Worm (Caenorhabditis elegans): ENCODE measurements around the gene sma-1.

The sma-1 gene

DNA sequence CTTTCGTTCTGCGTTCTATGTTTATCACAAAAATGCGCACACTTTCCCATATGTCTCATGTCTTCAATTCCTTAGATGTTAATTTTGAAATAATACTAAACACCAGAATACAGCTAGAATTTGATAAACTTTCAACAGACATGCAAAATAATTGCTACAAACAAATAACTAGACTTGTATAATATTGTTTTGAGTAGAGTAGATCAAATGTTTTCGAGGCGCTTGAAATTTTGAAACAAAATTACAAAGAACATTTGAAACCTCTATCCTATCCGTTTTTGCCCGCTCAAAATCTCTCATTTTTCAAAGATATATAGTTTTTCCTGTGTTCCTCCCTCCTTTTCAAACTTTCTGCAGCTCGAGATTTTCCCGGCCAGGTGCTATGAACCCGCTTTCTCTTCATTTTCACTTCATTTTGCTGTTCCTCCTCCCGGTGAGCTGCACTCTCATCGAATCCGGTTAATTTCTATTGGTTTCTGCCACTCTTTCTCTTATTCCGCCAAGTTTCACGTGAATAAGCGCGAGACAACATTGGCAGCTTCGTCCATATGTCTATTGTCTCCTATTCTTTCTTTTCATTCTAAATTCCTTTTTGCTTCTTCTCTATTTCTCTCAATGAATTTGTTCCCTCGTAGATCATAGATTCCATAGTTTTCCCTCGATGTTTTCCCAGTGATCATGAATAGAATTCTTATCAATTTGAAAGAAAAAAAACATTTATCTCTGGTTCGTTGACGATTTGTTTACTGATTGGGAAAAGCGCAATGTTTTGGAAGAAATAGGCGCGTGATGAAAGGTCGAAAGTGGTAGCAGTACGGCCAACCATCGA is 22.7 kb downstream of the sma-1 start (continued):
- no peak for TF ChIP-seq F10B5.3 (tag; optimal IDR thresholded peaks at IDR 0.05)
- no peak for TF ChIP-seq unc-130 (GFP tag; optimal IDR thresholded peaks at IDR 0.05)
- no peak for TF ChIP-seq ceh-44 (GFP tag; IDR thresholded peaks at IDR 0.05)
- no peak for TF ChIP-seq F26F4.8 (GFP tag; conservative IDR thresholded peaks at IDR 0.05)
- peak; percentile 80 for TF ChIP-seq dve-1 (tag; optimal IDR thresholded peaks at IDR 0.05; ENCODE audit: insufficient read depth)
- no peak for TF ChIP-seq attf-4 (tag; optimal IDR thresholded peaks at IDR 0.05)
- TF ChIP-seq ceh-28 (tag; optimal IDR thresholded peaks at IDR 0.05) = no peak
- no peak for TF ChIP-seq ceh-32 (tag; optimal IDR thresholded peaks at IDR 0.05; ENCODE audit: poor library complexity)
- TF ChIP-seq hif-1 (tag; optimal IDR thresholded peaks at IDR 0.05) = no peak
- peak; percentile 51 for TF ChIP-seq dmd-6 (GFP tag; IDR thresholded peaks at IDR 0.05)
- TF ChIP-seq pqm-1 (tag; optimal IDR thresholded peaks at IDR 0.05) = no peak
- TF ChIP-seq ZK546.5 (tag; optimal IDR thresholded peaks at IDR 0.05) = no peak
- TF ChIP-seq mxl-2 (GFP tag; conservative IDR thresholded peaks at IDR 0.05) = no peak
- TF ChIP-seq lsy-2 (tag; optimal IDR thresholded peaks at IDR 0.05) = no peak
- no peak for TF ChIP-seq madf-9 (GFP tag; conservative IDR thresholded peaks at IDR 0.05)
- peak; percentile 66 for TF ChIP-seq ama-1 (optimal IDR thresholded peaks at IDR 0.05)
- no peak for TF ChIP-seq daf-8 (GFP tag; IDR thresholded peaks at IDR 0.05)
- no peak for TF ChIP-seq skn-1 (tag; optimal IDR thresholded peaks at IDR 0.05)
- no peak for TF ChIP-seq daf-19 (GFP tag; conservative IDR thresholded peaks at IDR 0.05)
- peak; percentile 80 for TF ChIP-seq hlh-30 (tag; optimal IDR thresholded peaks at IDR 0.05; ENCODE audit: insufficient read depth)
- no peak for TF ChIP-seq lin-15B (tag; optimal IDR thresholded peaks at IDR 0.05)
- no peak for TF ChIP-seq spr-1 (tag; optimal IDR thresholded peaks at IDR 0.05)
- TF ChIP-seq F44E2.7 (GFP tag; IDR thresholded peaks at IDR 0.05) = no peak
- no peak for TF ChIP-seq ztf-7 (tag; optimal IDR thresholded peaks at IDR 0.05)
- TF ChIP-seq ces-1 (GFP tag; optimal IDR thresholded peaks at IDR 0.05) = no peak
- TF ChIP-seq mdl-1 (tag; optimal IDR thresholded peaks at IDR 0.05) = peak in 1 of 2 experiments; percentile 60
- peak; percentile 62 for TF ChIP-seq nhr-11 (tag; optimal IDR thresholded peaks at IDR 0.05)
- TF ChIP-seq Y5F2A.4 (GFP tag; optimal IDR thresholded peaks at IDR 0.05) = no peak
- no peak for TF ChIP-seq lin-39 (tag; optimal IDR thresholded peaks at IDR 0.05)
- TF ChIP-seq aha-1 (tag) = no peak
- TF ChIP-seq lin-13 (GFP tag; optimal IDR thresholded peaks at IDR 0.05) = no peak
- TF ChIP-seq madf-5 (GFP tag; IDR thresholded peaks at IDR 0.05) = no peak
- no peak for TF ChIP-seq lin-1 (GFP tag; IDR thresholded peaks at IDR 0.05)
- no peak for TF ChIP-seq dmd-8 (GFP tag; IDR thresholded peaks at IDR 0.05)
- peak; percentile 55 for TF ChIP-seq nhr-77 (tag; optimal IDR thresholded peaks at IDR 0.05)
- no peak for TF ChIP-seq nhr-25 (tag; optimal IDR thresholded peaks at IDR 0.05; ENCODE audit: borderline replicate concordance, insufficient read depth)

DNA sequence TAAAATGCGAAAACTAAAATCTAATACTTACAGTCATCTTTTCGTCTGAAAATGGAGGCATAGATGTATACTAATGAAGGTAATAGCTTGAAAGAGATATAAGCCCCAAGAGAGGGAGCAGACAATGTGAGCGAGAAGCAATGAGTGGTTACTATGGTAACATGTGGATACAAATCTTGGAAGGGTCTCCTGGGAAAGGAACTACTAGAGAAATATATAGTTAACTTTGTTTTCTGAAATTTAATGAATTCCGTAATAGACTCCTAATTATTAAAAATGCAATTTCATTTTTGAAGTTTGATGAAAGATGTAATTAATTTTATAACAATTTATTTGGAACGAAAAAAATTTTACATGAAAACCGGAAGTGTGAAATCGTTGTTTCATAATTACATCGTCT is 28.1 kb downstream of the sma-1 start, which contains the start of gene osm-6:
Gene osm-6, minus strand, starts transcription at position 101 of the 400 bp plus-strand sequence.
- TF ChIP-seq ceh-28 (tag; optimal IDR thresholded peaks at IDR 0.05) (no peak), lsy-2 (tag; optimal IDR thresholded peaks at IDR 0.05) (no peak), aha-1 (tag) (no peak), sdz-12 (GFP tag; optimal IDR thresholded peaks at IDR 0.05) (no peak), dve-1 (tag; optimal IDR thresholded peaks at IDR 0.05; ENCODE audit: insufficient read depth) (no peak), nhr-28 (tag; optimal IDR thresholded peaks at IDR 0.05) (no peak), mxl-3 (GFP tag; optimal IDR thresholded peaks at IDR 0.05) (no peak), daf-16 (GFP tag; optimal IDR thresholded peaks at IDR 0.05) (no peak), daf-16 (tag; optimal IDR thresholded peaks at IDR 0.05) (no peak), hlh-11 (tag; optimal IDR thresholded peaks at IDR 0.05) (no peak), F44E2.7 (GFP tag; IDR thresholded peaks at IDR 0.05) (no peak), lin-29 (GFP tag; IDR thresholded peaks at IDR 0.05) (no peak), F49E8.2 (tag; optimal IDR thresholded peaks at IDR 0.05; ENCODE audit: borderline replicate concordance) (no peak), hlh-30 (tag; optimal IDR thresholded peaks at IDR 0.05; ENCODE audit: insufficient read depth) (no peak)

Measured in whole organism, L4 larva.